Fruit fly (Drosophila melanogaster): ENCODE data around the gene CG10492.

- TF ChIP-seq pan (optimal IDR thresholded peaks at IDR 0.05) (no peak), Vsx2 (GFP tag; optimal IDR thresholded peaks at IDR 0.05; ENCODE audit: partially characterized antibody) (no peak), HLH106 (tag; optimal IDR thresholded peaks at IDR 0.05) (no peak), Jra (GFP tag; optimal IDR thresholded peaks at IDR 0.05) (no peak), fru (GFP tag; optimal IDR thresholded peaks at IDR 0.05) (no peak)
These were observed 43.3 kb upstream of the CG10492 start, which contains the start of gene robl37BC for dm6 chr2L:19010566-19010965.

Measured in whole organism, wandering third instar larva.